Worm (Caenorhabditis elegans) whole organism, late embryonic: Measurements from ENCODE around the gene clec-70.

Experiments
- nhr-11 ChIP-seq: fragments of 150-350 bp; optimal IDR thresholded peaks from 2 replicates; lab custom pipeline; 2014; ENCODE audit warnings: missing biosample characterization, missing genetic modification characterization
- pag-3 ChIP-seq: sonication (generic microtip); optimal IDR thresholded peaks from 2 replicates; lab custom pipeline; 2016; ENCODE audit warnings: missing compliant biosample characterization, missing genetic modification characterization, borderline replicate concordance
- rnt-1 ChIP-seq: sonication (generic microtip); optimal IDR thresholded peaks from 2 replicates; lab custom pipeline; 2016; ENCODE audit warnings: missing genetic modification characterization, missing compliant biosample characterization
- tbx-2 ChIP-seq: sonication (generic microtip); optimal IDR thresholded peaks from 2 replicates; lab custom pipeline; 2016; ENCODE audit warnings: missing genetic modification characterization, missing compliant biosample characterization

ce11 chrIV:3981601-3982000, 49.1 kb downstream of the clec-70 start, which contains the start of gene srh-223:
- TF ChIP-seq rnt-1, result no peak
- TF ChIP-seq nhr-11 (tag; lab: Kevin White, UChicago), result no peak
- TF ChIP-seq tbx-2 (tag; lab: Kevin White, UChicago), result no peak
- TF ChIP-seq pag-3, result no peak
